Worm (Caenorhabditis elegans) whole organism, young adult: ENCODE data around the gene F18E9.3.

Experiments
- B0261.1 ChIP-seq: sonication (generic microtip); optimal IDR thresholded peaks from 2 replicates; lab custom pipeline; 2016; ENCODE audit warnings: mild to moderate bottlenecking, missing genetic modification characterization, moderate library complexity, missing compliant biosample characterization
- C06A6.2 ChIP-seq: fragments of 200-800 bp; sonication (Bioruptor generic); conservative IDR thresholded peaks from 2 replicates; pipeline ENCODE4 v1.3.6; 2022; ENCODE audit warnings: missing genetic modification characterization, missing compliant biosample characterization
- F10E7.11 ChIP-seq: sonication (generic microtip); optimal IDR thresholded peaks from 2 replicates; lab custom pipeline; 2017; ENCODE audit warnings: mild to moderate bottlenecking, missing genetic modification characterization, moderate library complexity, missing compliant biosample characterization
- F22D6.2 ChIP-seq: sonication (generic microtip); optimal IDR thresholded peaks from 2 replicates; lab custom pipeline; 2016; ENCODE audit warnings: mild to moderate bottlenecking, missing genetic modification characterization, missing compliant biosample characterization
- F33H1.4 ChIP-seq: fragments of 200-800 bp; sonication (Bioruptor generic); IDR thresholded peaks from 2 replicates; pipeline ENCODE4 v1.3.6; 2022; ENCODE audit warnings: missing genetic modification reagents, missing genetic modification characterization, missing compliant biosample characterization
- F37B4.10 ChIP-seq: fragments of 200-800 bp; sonication (Bioruptor generic); IDR thresholded peaks from 2 replicates; pipeline ENCODE4 v1.3.6; 2022; ENCODE audit warnings: missing genetic modification characterization, missing compliant biosample characterization
- F39B2.1 ChIP-seq: fragments of 200-800 bp; sonication (Bioruptor generic); IDR thresholded peaks from 2 replicates; pipeline ENCODE4 v1.3.6; 2022; ENCODE audit warnings: missing genetic modification reagents, missing genetic modification characterization, missing compliant biosample characterization
- F57C9.4 ChIP-seq: sonication (generic microtip); optimal IDR thresholded peaks from 2 replicates; lab custom pipeline; 2017; ENCODE audit warnings: mild to moderate bottlenecking, missing genetic modification characterization, missing compliant biosample characterization
- K11D2.4 ChIP-seq: fragments of 200-800 bp; sonication (Bioruptor generic); IDR thresholded peaks from 2 replicates; pipeline ENCODE4 v1.3.6; 2022; ENCODE audit warnings: missing genetic modification reagents, missing genetic modification characterization, missing compliant biosample characterization
- K12H6.12 ChIP-seq: fragments of 200-800 bp; sonication (Bioruptor generic); optimal IDR thresholded peaks from 2 replicates; lab custom pipeline; 2018; ENCODE audit warnings: mild to moderate bottlenecking, missing genetic modification characterization, missing compliant biosample characterization
- T26A5.8 ChIP-seq: sonication (generic microtip); optimal IDR thresholded peaks from 2 replicates; lab custom pipeline; 2016; ENCODE audit warnings: missing genetic modification characterization, missing compliant biosample characterization
- Y56A3A.18 ChIP-seq: fragments of 200-800 bp; sonication (Bioruptor generic); IDR thresholded peaks from 2 replicates; pipeline ENCODE4 v1.3.6; 2022; ENCODE audit warnings: missing genetic modification reagents, missing genetic modification characterization, missing compliant biosample characterization
- Y67H2A.10 ChIP-seq: fragments of 200-800 bp; sonication (Bioruptor generic); conservative IDR thresholded peaks from 2 replicates; pipeline ENCODE4 v1.3.6; 2022; ENCODE audit warnings: missing genetic modification reagents, missing genetic modification characterization, missing compliant biosample characterization
- Y95B8A.8 ChIP-seq: fragments of 200-800 bp; sonication (Bioruptor generic); IDR thresholded peaks from 2 replicates; pipeline ENCODE4 v1.3.6; 2022; ENCODE audit warnings: missing genetic modification reagents, missing genetic modification characterization, missing compliant biosample characterization
- ama-1 ChIP-seq, 3 experiments: fragments of 150-350 bp in 1 of 3; sonication (generic microtip) in 2 of 3; optimal IDR thresholded peaks; 2 replicates each; lab custom pipeline; 2014 to 2018; ENCODE audit warnings: missing biosample characterization in 2 of 3, missing genetic modification characterization in 2 of 3, missing genetic modification reagents in 2 of 3
- aptf-3 ChIP-seq: fragments of 200-800 bp; sonication (Bioruptor generic); IDR thresholded peaks from 2 replicates; pipeline ENCODE4 v1.3.6; 2022; ENCODE audit warnings: missing genetic modification characterization, missing compliant biosample characterization
- atf-7 ChIP-seq: sonication (generic microtip); optimal IDR thresholded peaks from 2 replicates; lab custom pipeline; 2017; ENCODE audit warnings: mild to moderate bottlenecking, missing genetic modification characterization, missing compliant biosample characterization
- attf-3 ChIP-seq: fragments of 200-800 bp; sonication (Bioruptor generic); conservative IDR thresholded peaks from 2 replicates; pipeline ENCODE4 v1.3.6; 2022; ENCODE audit warnings: missing genetic modification reagents, missing genetic modification characterization, missing compliant biosample characterization
- attf-5 ChIP-seq: fragments of 200-800 bp; sonication (Bioruptor generic); optimal IDR thresholded peaks from 2 replicates; lab custom pipeline; 2018; ENCODE audit warnings: mild to moderate bottlenecking, missing genetic modification characterization, missing compliant biosample characterization
- ccch-3 ChIP-seq: fragments of 200-800 bp; sonication (Bioruptor generic); optimal IDR thresholded peaks from 2 replicates; lab custom pipeline; 2018; ENCODE audit warnings: mild to moderate bottlenecking, missing genetic modification characterization, missing compliant biosample characterization
- ceh-27 ChIP-seq: fragments of 200-800 bp; sonication (Bioruptor generic); optimal IDR thresholded peaks from 2 replicates; lab custom pipeline; 2018; ENCODE audit warnings: mild to moderate bottlenecking, missing genetic modification characterization, moderate library complexity, missing compliant biosample characterization
- ceh-58 ChIP-seq: fragments of 200-800 bp; sonication (Bioruptor generic); IDR thresholded peaks from 2 replicates; pipeline ENCODE4 v1.3.6; 2022; ENCODE audit warnings: missing genetic modification characterization, missing compliant biosample characterization
- dox-1 ChIP-seq: fragments of 200-800 bp; sonication (Bioruptor generic); IDR thresholded peaks from 2 replicates; pipeline ENCODE4 v1.3.6; 2022; ENCODE audit warnings: missing genetic modification reagents, missing genetic modification characterization, missing compliant biosample characterization
- dpff-1 ChIP-seq: sonication (generic microtip); optimal IDR thresholded peaks from 2 replicates; lab custom pipeline; 2017; ENCODE audit warnings: mild to moderate bottlenecking, missing genetic modification characterization, missing compliant biosample characterization
- efl-1 ChIP-seq: fragments of 150-350 bp; optimal IDR thresholded peaks from 2 replicates; lab custom pipeline; 2014; ENCODE audit warnings: missing biosample characterization, missing genetic modification reagents, missing genetic modification characterization
- egl-44 ChIP-seq: fragments of 200-800 bp; sonication (Bioruptor generic); IDR thresholded peaks from 2 replicates; pipeline ENCODE4 v1.3.6; 2022; ENCODE audit warnings: missing genetic modification reagents, missing genetic modification characterization, missing compliant biosample characterization
- egrh-3 ChIP-seq: fragments of 200-800 bp; sonication (Bioruptor generic); IDR thresholded peaks from 2 replicates; pipeline ENCODE4 v1.3.6; 2022; ENCODE audit warnings: missing genetic modification reagents, missing genetic modification characterization, missing compliant biosample characterization
- ekl-4 ChIP-seq: fragments of 200-800 bp; sonication (Bioruptor generic); IDR thresholded peaks from 2 replicates; pipeline ENCODE4 v1.3.6; 2022; ENCODE audit warnings: missing genetic modification reagents, missing genetic modification characterization, missing compliant biosample characterization
- ets-4 ChIP-seq: fragments of 200-800 bp; sonication (Bioruptor generic); optimal IDR thresholded peaks from 2 replicates; lab custom pipeline; 2018; ENCODE audit warnings: mild to moderate bottlenecking, missing genetic modification characterization, missing compliant biosample characterization
- gei-17 ChIP-seq: fragments of 200-800 bp; sonication (Bioruptor generic); optimal IDR thresholded peaks from 2 replicates; lab custom pipeline; 2018; ENCODE audit warnings: mild to moderate bottlenecking, missing genetic modification characterization, missing compliant biosample characterization
- hlh-12 ChIP-seq: sonication (generic microtip); optimal IDR thresholded peaks from 2 replicates; lab custom pipeline; 2016; ENCODE audit warnings: missing genetic modification characterization, missing compliant biosample characterization
- lag-1 ChIP-seq: fragments of 200-800 bp; sonication (Bioruptor generic); IDR thresholded peaks from 2 replicates; pipeline ENCODE4 v1.3.6; 2022; ENCODE audit warnings: missing genetic modification reagents, missing genetic modification characterization, missing compliant biosample characterization
- let-607 ChIP-seq, 2 experiments: fragments of 200-800 bp in 1 of 2; sonication (Bioruptor generic) in 1 of 2; sonication (generic microtip) in 1 of 2; optimal IDR thresholded peaks; 2 replicates each; lab custom pipeline; 2016 to 2018; ENCODE audit warnings: mild to moderate bottlenecking in 2 of 2, missing compliant biosample characterization in 2 of 2, missing genetic modification characterization in 2 of 2, moderate library complexity in 2 of 2, missing genotype in 1 of 2
- lir-1 ChIP-seq: fragments of 200-800 bp; sonication (Bioruptor generic); conservative IDR thresholded peaks from 2 replicates; pipeline ENCODE4 v1.3.6; 2022; ENCODE audit warnings: missing genetic modification reagents, missing genetic modification characterization, missing compliant biosample characterization
- madf-6 ChIP-seq: fragments of 200-800 bp; sonication (Bioruptor generic); IDR thresholded peaks from 2 replicates; pipeline ENCODE4 v1.3.6; 2022; ENCODE audit warnings: missing genetic modification reagents, missing genetic modification characterization, missing compliant biosample characterization
- mes-4 ChIP-seq: sonication (generic microtip); optimal IDR thresholded peaks from 2 replicates; lab custom pipeline; 2016; ENCODE audit warnings: missing genotype, missing genetic modification characterization, missing compliant biosample characterization
- mxl-1 ChIP-seq: sonication (generic microtip); optimal IDR thresholded peaks from 2 replicates; lab custom pipeline; 2016; ENCODE audit warnings: missing genetic modification characterization, missing compliant biosample characterization
- nfya-2 ChIP-seq: fragments of 200-800 bp; sonication (Bioruptor generic); IDR thresholded peaks from 2 replicates; pipeline ENCODE4 v1.3.6; 2022; ENCODE audit warnings: missing genetic modification reagents, missing genetic modification characterization, missing compliant biosample characterization
- pbrm-1 ChIP-seq: fragments of 200-800 bp; sonication (Bioruptor generic); IDR thresholded peaks from 2 replicates; pipeline ENCODE4 v1.3.6; 2022; ENCODE audit warnings: missing genetic modification reagents, missing genetic modification characterization, missing compliant biosample characterization
- rpc-1 ChIP-seq, 2 experiments: fragments of 150-350 bp in 1 of 2; sonication (generic microtip) in 1 of 2; optimal IDR thresholded peaks; 2 replicates each; lab custom pipeline; 2014 to 2018; ENCODE audit warnings: missing biosample characterization in 1 of 2, missing genetic modification characterization in 1 of 2, missing genetic modification reagents in 1 of 2, missing genotype in 1 of 2
- sea-2 ChIP-seq: fragments of 200-800 bp; sonication (Bioruptor generic); IDR thresholded peaks from 2 replicates; pipeline ENCODE4 v1.3.6; 2022; ENCODE audit warnings: missing genetic modification characterization, missing compliant biosample characterization
- snpc-1.3 ChIP-seq: sonication (generic microtip); optimal IDR thresholded peaks from 2 replicates; lab custom pipeline; 2017; ENCODE audit warnings: missing genetic modification characterization, mild to moderate bottlenecking, missing compliant biosample characterization, antibody characterized with exemption, moderate library complexity, missing genotype, missing genetic modification reagents; ENCODE audit not compliant: insufficient read depth
- somi-1 ChIP-seq: fragments of 200-800 bp; sonication (Bioruptor generic); optimal IDR thresholded peaks from 2 replicates; lab custom pipeline; 2018; ENCODE audit warnings: mild to moderate bottlenecking, missing genetic modification characterization, missing compliant biosample characterization
- unc-130 ChIP-seq: sonication (generic microtip); optimal IDR thresholded peaks from 2 replicates; lab custom pipeline; 2016; ENCODE audit warnings: missing genetic modification reagents, missing genetic modification characterization, missing compliant biosample characterization
- ztf-26 ChIP-seq: sonication (generic microtip); optimal IDR thresholded peaks from 2 replicates; lab custom pipeline; 2017; ENCODE audit warnings: missing genetic modification characterization, missing compliant biosample characterization
- ztf-28 ChIP-seq: fragments of 200-800 bp; sonication (Bioruptor generic); IDR thresholded peaks from 2 replicates; pipeline ENCODE4 v1.3.6; 2022; ENCODE audit warnings: missing genetic modification reagents, missing genetic modification characterization, missing compliant biosample characterization
- ztf-6 ChIP-seq: fragments of 200-800 bp; sonication (Bioruptor generic); IDR thresholded peaks from 2 replicates; pipeline ENCODE4 v1.3.6; 2022; ENCODE audit warnings: missing genetic modification reagents, missing genetic modification characterization, missing compliant biosample characterization

The F18E9.3 gene

DNA sequence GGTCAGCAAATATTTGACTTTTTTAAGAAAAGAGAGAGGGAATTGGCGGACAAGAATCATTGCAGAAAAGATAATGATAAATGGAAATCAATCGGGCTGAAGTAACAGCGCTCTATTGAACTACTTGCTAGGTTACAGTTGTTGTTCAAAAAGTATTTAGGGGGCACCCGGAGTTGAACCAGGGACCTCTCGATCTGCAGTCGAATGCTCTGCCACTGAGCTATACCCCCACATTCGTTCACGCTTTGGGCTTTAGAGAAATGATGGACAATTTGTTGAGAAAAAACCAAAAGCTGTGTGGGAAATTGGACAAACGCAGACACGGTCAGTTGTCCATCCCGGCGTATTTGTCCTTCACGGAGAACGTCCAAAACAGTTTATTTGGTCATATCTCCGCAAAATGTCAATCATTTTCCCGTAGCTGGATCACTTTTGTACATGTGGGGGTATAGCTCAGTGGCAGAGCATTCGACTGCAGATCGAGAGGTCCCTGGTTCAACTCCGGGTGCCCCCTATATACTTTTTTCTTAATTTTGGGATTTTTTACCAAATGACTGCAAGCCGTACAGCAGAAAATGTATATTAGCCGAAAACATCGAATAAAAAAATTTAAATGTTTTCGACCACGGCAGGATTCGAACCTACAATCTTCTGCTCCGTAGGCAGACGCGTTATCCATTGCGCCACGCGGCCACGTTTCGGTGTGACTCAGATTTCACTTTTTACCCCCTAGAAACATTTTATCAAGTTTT is 38.1 kb downstream of the F18E9.3 start (continued):
- TF ChIP-seq K12H6.12 (tag; lab: Kevin White, UChicago) (no peak), mxl-1 (no peak), nfya-2 (0 out of 2 replicates have a peak, but pooled peaks have one; percentile 25), gei-17 (GFP tag; lab: Kevin White, UChicago) (peak; percentile 23), F22D6.2 (tag; lab: Kevin White, UChicago) (no peak), pbrm-1 (peak; percentile 61), hlh-12 (tag; lab: Kevin White, UChicago) (no peak), mes-4 (tag; lab: Kevin White, UChicago) (no peak), F57C9.4 (no peak), ets-4 (no peak), ccch-3 (GFP tag; lab: Kevin White, UChicago) (no peak), B0261.1 (tag; lab: Kevin White, UChicago) (peak; percentile 84), dox-1 (GFP tag; lab: Robert Waterston, UW) (peak; percentile 53; the same call in 1 of the 2 replicates), let-607 (tag; optimal IDR thresholded peaks at IDR 0.05; lab: Kevin White, UChicago) (peak in 1 of 2 experiments; percentile 34), snpc-1.3 (tag; lab: Kevin White, UChicago) (no peak), K11D2.4 (peak; percentile 51; the same call in 1 of the 2 replicates), madf-6 (GFP tag; lab: Robert Waterston, UW) (no peak), ceh-58 (GFP tag; lab: Robert Waterston, UW) (0 out of 2 replicates have a peak, but pooled peaks have one; percentile 54), F33H1.4 (GFP tag; lab: Robert Waterston, UW) (no peak), T26A5.8 (no peak), ekl-4 (GFP tag; lab: Robert Waterston, UW) (0 out of 2 replicates have a peak, but pooled peaks have one; percentile 64), unc-130 (no peak), ztf-6 (GFP tag; lab: Robert Waterston, UW) (no peak), egrh-3 (no peak), attf-5 (GFP tag; lab: Kevin White, UChicago) (peak; percentile 46), ama-1 (optimal IDR thresholded peaks at IDR 0.05; lab: Kevin White, UChicago) (no peak), ama-1 (GFP tag; optimal IDR thresholded peaks at IDR 0.05; lab: Kevin White, UChicago) (peak in 1 of 2 experiments; percentile 74), somi-1 (GFP tag; lab: Kevin White, UChicago) (peak; percentile 62), Y67H2A.10 (GFP tag; lab: Robert Waterston, UW) (no peak), egl-44 (GFP tag; lab: Robert Waterston, UW) (no peak), dpff-1 (tag; lab: Kevin White, UChicago) (no peak), F39B2.1 (GFP tag; lab: Robert Waterston, UW) (no peak), ztf-26 (tag; lab: Kevin White, UChicago) (peak; percentile 38), efl-1 (no peak), rpc-1 (optimal IDR thresholded peaks at IDR 0.05; lab: Kevin White, UChicago) (peak; percentile 74), rpc-1 (tag; optimal IDR thresholded peaks at IDR 0.05; lab: Kevin White, UChicago) (peak; percentile 91), atf-7 (tag; lab: Kevin White, UChicago) (no peak), F37B4.10 (no peak), attf-3 (GFP tag; lab: Robert Waterston, UW) (no peak), aptf-3 (no peak), sea-2 (GFP tag; lab: Robert Waterston, UW) (no peak), Y56A3A.18 (GFP tag; lab: Robert Waterston, UW) (no peak), ztf-28 (GFP tag; lab: Robert Waterston, UW) (0 out of 2 replicates have a peak, but pooled peaks have one; percentile 41), F10E7.11 (tag; lab: Kevin White, UChicago) (no peak), C06A6.2 (GFP tag; lab: Robert Waterston, UW) (no peak), Y95B8A.8 (GFP tag; lab: Robert Waterston, UW) (no peak), lir-1 (GFP tag; lab: Robert Waterston, UW) (no peak), ceh-27 (no peak), lag-1 (GFP tag; lab: Robert Waterston, UW) (no peak)
